Worm (Caenorhabditis elegans) whole organism, mixed stage, embryonic: ENCODE measurements around the gene B0507.7.

ENCODE experiments used
- hlh-1 ChIP-seq: fragments of 150-350 bp; optimal IDR thresholded peaks from 2 replicates; lab custom pipeline; 2014; ENCODE audit warnings: missing biosample characterization, missing genetic modification reagents, missing genetic modification characterization
- lin-32 ChIP-seq: fragments of 200-800 bp; sonication (Bioruptor generic); optimal IDR thresholded peaks from 2 replicates; lab custom pipeline; 2018; ENCODE audit warnings: mild to moderate bottlenecking, missing genetic modification characterization, missing compliant biosample characterization
- pha-4 ChIP-seq: fragments of 150-350 bp; optimal IDR thresholded peaks from 2 replicates; lab custom pipeline; 2018; ENCODE audit warnings: missing biosample characterization, missing genetic modification reagents, missing genetic modification characterization
- unc-62 ChIP-seq: fragments of 150-350 bp; optimal IDR thresholded peaks from 2 replicates; lab custom pipeline; 2014; ENCODE audit warnings: missing biosample characterization, missing genetic modification reagents, missing genetic modification characterization

- TF ChIP-seq lin-32: no peak
- TF ChIP-seq pha-4 (tag; lab: Kevin White, UChicago): no peak
- TF ChIP-seq hlh-1 (tag; lab: Kevin White, UChicago): no peak
- no peak for TF ChIP-seq unc-62 (GFP tag; lab: Kevin White, UChicago)
These were observed 15.4 kb upstream of the B0507.7 start, which contains the start of gene B0507.2 for ce11 chrV:8773826-8774382.
